Worm (Caenorhabditis elegans): Measurements from ENCODE around the gene catp-3.

Gene catp-3

DNA sequence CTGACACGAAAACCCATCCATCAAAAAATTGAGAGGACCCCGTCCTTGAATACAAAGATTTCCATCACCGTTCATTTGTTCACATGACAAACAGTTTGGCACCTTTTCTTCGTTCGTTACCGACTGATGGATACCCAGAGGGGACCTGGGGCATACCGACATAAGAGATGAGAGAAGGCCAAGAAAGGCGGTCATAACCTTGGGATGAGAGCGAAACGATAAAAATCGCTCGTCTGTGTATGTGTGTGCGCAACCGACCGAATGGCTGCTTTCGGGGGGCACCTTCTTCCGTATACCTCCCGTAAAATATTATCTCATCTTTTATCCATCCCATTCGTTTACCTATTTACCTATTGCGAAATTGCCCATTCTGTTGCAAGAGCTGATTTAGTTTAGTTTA, 30.9 kb upstream of the catp-3 start:
- TF ChIP-seq mes-2 (tag; optimal IDR thresholded peaks at IDR 0.05; ENCODE audit: poor library complexity, severe bottlenecking) (peak; percentile 3), ces-1 (GFP tag; optimal IDR thresholded peaks at IDR 0.05) (no peak), nhr-28 (tag; optimal IDR thresholded peaks at IDR 0.05) (peak; percentile 16), hlh-11 (tag; optimal IDR thresholded peaks at IDR 0.05) (peak; percentile 5), mdl-1 (tag; optimal IDR thresholded peaks at IDR 0.05) (no peak)

- TF ChIP-seq dmd-9 (GFP tag; IDR thresholded peaks at IDR 0.05) = no peak
- TF ChIP-seq jun-1 (tag; optimal IDR thresholded peaks at IDR 0.05) = no peak
- TF ChIP-seq mdt-29 (GFP tag; IDR thresholded peaks at IDR 0.05) = no peak
- TF ChIP-seq nhr-237 (tag; optimal IDR thresholded peaks at IDR 0.05) = no peak
- no peak for TF ChIP-seq nhr-41 (GFP tag; IDR thresholded peaks at IDR 0.05)
- no peak for TF ChIP-seq Y5F2A.4 (GFP tag; optimal IDR thresholded peaks at IDR 0.05)
- no peak for TF ChIP-seq zfp-3 (GFP tag; conservative IDR thresholded peaks at IDR 0.05)
- no peak for TF ChIP-seq ces-1 (GFP tag; optimal IDR thresholded peaks at IDR 0.05)
Measured at ce11 chrV:8046706-8047105, 29.1 kb upstream of the catp-3 start, which contains the start of gene ZC513.3. Gene ZC513.3, plus strand, starts transcription at chrV:8047006.

DNA sequence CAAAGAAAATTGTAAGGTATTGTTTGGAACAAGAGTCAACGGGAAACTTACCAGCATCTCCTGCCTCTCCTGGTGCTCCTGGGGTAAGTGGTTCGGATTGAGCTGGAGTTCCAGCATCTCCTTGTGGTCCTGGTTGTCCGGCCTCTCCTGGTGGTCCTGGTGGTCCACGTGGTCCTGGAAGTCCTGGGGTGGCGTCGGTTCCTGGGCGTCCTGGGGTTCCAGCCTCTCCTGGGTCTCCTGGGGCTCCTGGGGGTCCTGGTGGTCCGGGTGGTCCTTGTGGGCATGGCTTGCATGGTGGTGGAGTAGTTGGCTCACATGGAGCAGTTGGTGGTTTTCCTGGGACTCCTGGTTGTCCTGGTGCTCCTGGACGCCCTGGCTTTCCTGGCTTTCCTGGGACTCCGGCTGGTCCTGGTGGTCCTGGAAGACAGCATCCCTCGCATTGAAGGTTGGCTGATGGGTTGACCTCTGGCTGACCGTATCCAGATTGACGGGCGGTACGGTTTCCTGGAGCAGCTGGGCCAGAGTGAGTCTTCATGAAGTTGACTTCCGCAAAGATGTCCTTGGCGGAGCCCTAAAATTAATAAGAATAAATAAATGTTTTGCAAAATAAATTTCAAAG, 25.6 kb upstream of the catp-3 start:
- TF ChIP-seq aha-1 (tag) = peak; percentile 30
- TF ChIP-seq set-16 (GFP tag; IDR thresholded peaks at IDR 0.05) = peak; percentile 96
- TF ChIP-seq F10B5.3 (tag; optimal IDR thresholded peaks at IDR 0.05) = no peak

DNA sequence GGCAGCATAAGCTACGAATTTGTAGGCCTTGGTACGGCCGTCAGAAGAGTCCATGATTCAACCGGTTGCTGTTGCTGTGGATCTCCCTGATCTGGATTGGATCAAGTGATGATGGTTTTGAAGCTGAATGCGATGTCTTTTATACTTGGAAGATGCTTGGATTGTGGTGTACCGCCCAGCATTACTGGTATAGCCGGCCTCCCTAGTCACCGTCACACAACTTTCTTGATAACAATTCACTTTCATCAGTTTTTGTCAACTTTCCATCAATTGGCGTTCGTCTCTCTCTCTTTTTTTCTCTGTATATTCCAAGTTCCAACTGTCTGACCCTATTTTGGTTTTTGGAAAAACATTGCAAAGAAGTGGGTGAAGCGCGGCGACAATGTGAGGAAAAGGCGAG, 25.0 kb upstream of the catp-3 start, which contains the start of gene col-43:
col-43 (minus strand) TSS at position 101 of the 400 bp plus-strand sequence.
- TF ChIP-seq pha-4 (GFP tag; IDR thresholded peaks at IDR 0.05) = no peak
- TF ChIP-seq pha-4 (tag; optimal IDR thresholded peaks at IDR 0.05) = no peak
- no peak for TF ChIP-seq snpc-1.2 (GFP tag; IDR thresholded peaks at IDR 0.05)
- no peak for TF ChIP-seq lin-38 (GFP tag; IDR thresholded peaks at IDR 0.05)
- no peak for TF ChIP-seq spr-1 (tag; optimal IDR thresholded peaks at IDR 0.05)
- no peak for TF ChIP-seq unc-39 (tag; optimal IDR thresholded peaks at IDR 0.05)
- TF ChIP-seq vab-7 (GFP tag; IDR thresholded peaks at IDR 0.05) = no peak
- TF ChIP-seq hif-1 (tag; optimal IDR thresholded peaks at IDR 0.05) = no peak
- TF ChIP-seq spr-3 (GFP tag; optimal IDR thresholded peaks at IDR 0.05) = no peak
- TF ChIP-seq ctbp-1 (GFP tag; IDR thresholded peaks at IDR 0.05) = no peak

ce11 chrV:8051851-8052250, 24.0 kb upstream of the catp-3 start, which contains the start of gene sth-1:
Gene sth-1, plus strand, starts transcription at chrV:8052151.
- TF ChIP-seq zag-1 (tag; optimal IDR thresholded peaks at IDR 0.05) (no peak), F49E8.2 (tag; optimal IDR thresholded peaks at IDR 0.05; ENCODE audit: borderline replicate concordance) (no peak), dve-1 (tag; optimal IDR thresholded peaks at IDR 0.05; ENCODE audit: insufficient read depth) (peak; percentile 42), hif-1 (tag; optimal IDR thresholded peaks at IDR 0.05) (no peak), nhr-11 (tag; optimal IDR thresholded peaks at IDR 0.05) (no peak), daf-8 (GFP tag; IDR thresholded peaks at IDR 0.05) (no peak)

DNA sequence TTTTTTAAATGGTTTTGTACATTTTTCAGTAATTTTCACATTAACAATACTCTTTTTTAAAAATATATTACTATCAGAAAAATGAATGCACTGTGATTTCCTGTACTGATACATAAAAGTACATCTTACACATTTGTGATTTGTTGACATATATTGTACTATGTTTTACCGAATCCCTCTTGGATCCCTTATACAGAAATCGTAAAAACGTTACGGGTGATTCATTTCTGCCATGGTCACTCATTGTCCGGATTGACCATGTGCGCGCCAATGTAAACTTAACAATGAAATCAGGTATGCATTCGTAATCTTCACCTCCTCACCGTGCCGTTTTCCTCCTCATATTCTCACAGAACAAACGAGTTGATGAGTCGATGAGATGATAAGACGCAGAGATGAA, 21.7 kb upstream of the catp-3 start, which contains the start of gene ZC513.2:
ZC513.2 (plus strand) TSS at position 301 of the 400 bp plus-strand sequence.
- TF ChIP-seq daf-19 (GFP tag; conservative IDR thresholded peaks at IDR 0.05) (no peak), jun-1 (tag; optimal IDR thresholded peaks at IDR 0.05) (peak; percentile 11), aha-1 (tag) (peak; percentile 28)
